Fruit fly (Drosophila melanogaster) whole organism: ENCODE data around the gene Det.

Experiments used
- pan ChIP-seq: fragments of >200 bp; optimal IDR thresholded peaks from 2 replicates; lab custom pipeline; 2017
- psq ChIP-seq: fragments of >200 bp; optimal IDR thresholded peaks from 2 replicates; lab custom pipeline; 2017

- no peak for TF ChIP-seq psq (lab: Kevin White, UChicago)
- TF ChIP-seq pan (lab: Kevin White, UChicago), result no peak
These were observed 10.8 kb upstream of the Det start, which contains the start of gene CG5265 for dm6 chr3R:17138699-17139098.
